Worm (Caenorhabditis elegans) whole organism, dauer: ENCODE data around the gene str-149.

Source experiments
- unc-62 ChIP-seq: sonication (generic microtip); optimal IDR thresholded peaks from 2 replicates; lab custom pipeline; 2017; ENCODE audit warnings: missing biosample characterization, missing genetic modification reagents, missing genetic modification characterization

Gene str-149

ce11 chrV:16581061-16581460, 7.8 kb downstream of the str-149 start:
- no peak for TF ChIP-seq unc-62 (GFP tag; lab: Kevin White, UChicago)

- TF ChIP-seq unc-62 (GFP tag; lab: Kevin White, UChicago): no peak
Measured at ce11 chrV:16582973-16583372, 9.7 kb downstream of the str-149 start, which contains the start of gene str-150. TSS of gene str-150 (plus strand) at chrV:16583273.

ce11 chrV:16588428-16588827, 15.2 kb downstream of the str-149 start, which contains the start of gene srw-73:
TSS of gene srw-73 (minus strand) at chrV:16588528.
- no peak for TF ChIP-seq unc-62 (GFP tag; lab: Kevin White, UChicago)

ce11 chrV:16589488-16589887, 16.2 kb downstream of the str-149 start:
- TF ChIP-seq unc-62 (GFP tag; lab: Kevin White, UChicago): no peak

- TF ChIP-seq unc-62 (GFP tag; lab: Kevin White, UChicago): no peak
Measured at ce11 chrV:16591992-16592798, 18.9 kb downstream of the str-149 start, which contains the start of gene srh-269. TSS of gene srh-269 (minus strand) at chrV:16592042.

ce11 chrV:16592947-16593791, 19.9 kb downstream of the str-149 start:
- TF ChIP-seq unc-62 (GFP tag; lab: Kevin White, UChicago): no peak

ce11 chrV:16593792-16594059, 20.5 kb downstream of the str-149 start:
- TF ChIP-seq unc-62 (GFP tag; lab: Kevin White, UChicago): no peak

- no peak for TF ChIP-seq unc-62 (GFP tag; lab: Kevin White, UChicago)
Measured at ce11 chrV:16594514-16594913, 21.2 kb downstream of the str-149 start.

ce11 chrV:16595140-16595791, 22.0 kb downstream of the str-149 start, which contains the start of gene cpl-1:
TSS of gene cpl-1 (minus strand) at chrV:16595346.
- no peak for TF ChIP-seq unc-62 (GFP tag; lab: Kevin White, UChicago)

- TF ChIP-seq unc-62 (GFP tag; lab: Kevin White, UChicago): no peak
Measured at ce11 chrV:16596102-16596501, 22.8 kb downstream of the str-149 start.

ce11 chrV:16598437-16598836, 25.2 kb downstream of the str-149 start:
- TF ChIP-seq unc-62 (GFP tag; lab: Kevin White, UChicago): no peak

ce11 chrV:16599835-16600234, 26.6 kb downstream of the str-149 start:
- no peak for TF ChIP-seq unc-62 (GFP tag; lab: Kevin White, UChicago)

ce11 chrV:16600623-16601022, 27.4 kb downstream of the str-149 start, which contains the start of gene T03E6.9:
TSS of gene T03E6.9 (minus strand) at chrV:16600723.
- no peak for TF ChIP-seq unc-62 (GFP tag; lab: Kevin White, UChicago)

- TF ChIP-seq unc-62 (GFP tag; lab: Kevin White, UChicago): no peak
Measured at ce11 chrV:16603102-16603501, 29.8 kb downstream of the str-149 start, which contains the start of gene T03E6.8. TSS of gene T03E6.8 (minus strand) at chrV:16603202.

- TF ChIP-seq unc-62 (GFP tag; lab: Kevin White, UChicago): no peak
Measured at ce11 chrV:16604301-16604700, 31.0 kb downstream of the str-149 start.

ce11 chrV:16605463-16605862, 32.2 kb downstream of the str-149 start:
- TF ChIP-seq unc-62 (GFP tag; lab: Kevin White, UChicago): no peak
